Worm (Caenorhabditis elegans) whole organism, early embryonic: ENCODE measurements around the gene T20G5.8.

Experiments
- ama-1 ChIP-seq: fragments of 150-350 bp; optimal IDR thresholded peaks from 2 replicates; lab custom pipeline; 2014
- flt-1 ChIP-seq: fragments of 200-800 bp; sonication (Bioruptor generic); IDR thresholded peaks from 2 replicates; pipeline ENCODE4 v1.3.6; 2022; ENCODE audit warnings: missing genetic modification characterization, missing compliant biosample characterization
- tbx-11 ChIP-seq: fragments of 200-800 bp; sonication (Bioruptor generic); IDR thresholded peaks from 2 replicates; pipeline ENCODE4 v1.3.6; 2022; ENCODE audit warnings: missing genetic modification characterization, missing compliant biosample characterization

ce11 chrIII:10194569-10194968 is 4.6 kb upstream of the T20G5.8 start:
- TF ChIP-seq ama-1 (lab: Kevin White, UChicago), result no peak
- no peak for TF ChIP-seq tbx-11 (GFP tag; lab: Robert Waterston, UW)
- TF ChIP-seq flt-1, result no peak
